Worm (Caenorhabditis elegans) whole organism, mixed stage, embryonic: ENCODE results near the gene F41H8.1.

Source experiments
- blmp-1 ChIP-seq: fragments of 150-350 bp; optimal IDR thresholded peaks from 2 replicates; lab custom pipeline; 2014; ENCODE audit warnings: missing biosample characterization, missing genetic modification characterization
- cnd-1 ChIP-seq: fragments of 200-800 bp; sonication (Bioruptor generic); optimal IDR thresholded peaks from 2 replicates; lab custom pipeline; 2018; ENCODE audit warnings: mild to moderate bottlenecking, missing genetic modification characterization, missing compliant biosample characterization
- hlh-1 ChIP-seq: fragments of 150-350 bp; optimal IDR thresholded peaks from 2 replicates; lab custom pipeline; 2014; ENCODE audit warnings: missing biosample characterization, missing genetic modification reagents, missing genetic modification characterization
- mep-1 ChIP-seq: fragments of 150-350 bp; optimal IDR thresholded peaks from 2 replicates; lab custom pipeline; 2017; ENCODE audit warnings: missing biosample characterization, missing genetic modification reagents, missing genetic modification characterization, inconsistent platforms
- nhr-28 ChIP-seq: fragments of 150-350 bp; optimal IDR thresholded peaks from 2 replicates; lab custom pipeline; 2014; ENCODE audit warnings: missing biosample characterization, missing genetic modification characterization
- nhr-76 ChIP-seq: sonication (generic microtip); optimal IDR thresholded peaks from 2 replicates; lab custom pipeline; 2017; ENCODE audit warnings: missing biosample characterization, missing genetic modification characterization
- sem-2 ChIP-seq: fragments of 200-800 bp; sonication (Bioruptor generic); optimal IDR thresholded peaks from 2 replicates; lab custom pipeline; 2018; ENCODE audit warnings: mild to moderate bottlenecking, missing genetic modification characterization, missing compliant biosample characterization
- snpc-4 ChIP-seq: fragments of 150-350 bp; optimal IDR thresholded peaks from 2 replicates; lab custom pipeline; 2014; ENCODE audit warnings: missing biosample characterization, missing genetic modification characterization
- tbx-8 ChIP-seq: fragments of 200-800 bp; sonication (Bioruptor generic); optimal IDR thresholded peaks from 2 replicates; lab custom pipeline; 2018; ENCODE audit warnings: mild to moderate bottlenecking, missing genetic modification characterization, moderate library complexity, missing compliant biosample characterization
- unc-62 ChIP-seq: fragments of 150-350 bp; optimal IDR thresholded peaks from 2 replicates; lab custom pipeline; 2014; ENCODE audit warnings: missing biosample characterization, missing genetic modification reagents, missing genetic modification characterization
- ztf-11 ChIP-seq: fragments of 150-350 bp; optimal IDR thresholded peaks from 2 replicates; lab custom pipeline; 2014; ENCODE audit warnings: missing biosample characterization, missing genetic modification characterization

- TF ChIP-seq hlh-1 (tag; lab: Kevin White, UChicago) (no peak), ztf-11 (no peak), mep-1 (tag; lab: Kevin White, UChicago) (no peak), sem-2 (GFP tag; lab: Kevin White, UChicago) (no peak), tbx-8 (GFP tag; lab: Kevin White, UChicago) (no peak), unc-62 (GFP tag; lab: Kevin White, UChicago) (no peak), cnd-1 (tag; lab: Kevin White, UChicago) (no peak), nhr-28 (tag; lab: Kevin White, UChicago) (no peak), nhr-76 (tag; lab: Kevin White, UChicago) (no peak), blmp-1 (no peak), snpc-4 (tag; lab: Kevin White, UChicago) (no peak)
These were observed 23.1 kb downstream of the F41H8.1 start, which contains the start of gene K09C6.2 for ce11 chrV:856549-856948.
